Fruit fly (Drosophila melanogaster) whole organism, embryonic: ENCODE data around the gene tra.
A peak's percentile ranks its signal among the peaks of the same experiment; 100 is the strongest.

ENCODE experiments used
- Bgb ChIP-seq: fragments of 200-800 bp; sonication (Bioruptor generic); IDR thresholded peaks from 2 replicates; pipeline ENCODE4 v1.3.6; 2022; ENCODE audit warnings: missing biosample characterization, missing genetic modification characterization; ENCODE audit not compliant: partially characterized antibody
- CG10209 ChIP-seq: fragments of 200-800 bp; sonication (Bioruptor generic); optimal IDR thresholded peaks from 3 replicates; lab custom pipeline; 2017; ENCODE audit warnings: missing biosample characterization, mild to moderate bottlenecking, missing genetic modification characterization, missing genetic modification reagents
- CG12391 ChIP-seq: fragments of 200-800 bp; sonication (Bioruptor generic); optimal IDR thresholded peaks from 3 replicates; lab custom pipeline; 2018; ENCODE audit warnings: missing biosample characterization, mild to moderate bottlenecking, missing genetic modification characterization, moderate library complexity
- CG13624 ChIP-seq: fragments of 200-800 bp; sonication (Bioruptor generic); optimal IDR thresholded peaks from 2 replicates; lab custom pipeline; 2016; ENCODE audit warnings: missing biosample characterization, missing genetic modification characterization
- CG1602 ChIP-seq: fragments of 200-800 bp; sonication (Bioruptor generic); optimal IDR thresholded peaks from 3 replicates; lab custom pipeline; 2016; ENCODE audit warnings: missing biosample characterization, missing genetic modification characterization
- CG16779 ChIP-seq: fragments of 200-800 bp; sonication (Bioruptor generic); IDR thresholded peaks from 2 replicates; pipeline ENCODE4 v1.3.6; 2022; ENCODE audit warnings: missing biosample characterization, missing genetic modification characterization
- CG17612 ChIP-seq: fragments of 200-800 bp; sonication (Bioruptor generic); IDR thresholded peaks from 2 replicates; pipeline ENCODE4 v1.3.6; 2022; ENCODE audit warnings: missing biosample characterization, missing genetic modification characterization
- CG18262 ChIP-seq: fragments of 200-800 bp; optimal IDR thresholded peaks from 3 replicates; lab custom pipeline; 2019; ENCODE audit warnings: missing biosample characterization, mild to moderate bottlenecking, missing genetic modification characterization, moderate library complexity
- CG30403 ChIP-seq: fragments of 200-800 bp; sonication (Bioruptor generic); optimal IDR thresholded peaks from 3 replicates; lab custom pipeline; 2016; ENCODE audit warnings: missing biosample characterization, missing genetic modification characterization
- CG31224 ChIP-seq: fragments of 200-800 bp; sonication (Bioruptor generic); IDR thresholded peaks from 2 replicates; pipeline ENCODE4 v1.3.6; 2022; ENCODE audit warnings: missing biosample characterization, missing genetic modification characterization
- CG32532 ChIP-seq: fragments of 200-800 bp; sonication (Bioruptor generic); IDR thresholded peaks from 2 replicates; pipeline ENCODE4 v1.3.6; 2022; ENCODE audit warnings: missing biosample characterization, missing genetic modification characterization
- CG3726 ChIP-seq: fragments of 200-800 bp; sonication (Bioruptor generic); IDR thresholded peaks from 3 replicates; pipeline ENCODE4, ENCODE4 v1.3.6; 2022; ENCODE audit warnings: missing biosample characterization, missing genetic modification characterization
- CG4328 ChIP-seq: fragments of 200-800 bp; sonication (Bioruptor generic); optimal IDR thresholded peaks from 3 replicates; lab custom pipeline; 2017; ENCODE audit warnings: missing biosample characterization, missing genetic modification reagents, missing genetic modification characterization
- CG7372 ChIP-seq: fragments of 200-800 bp; sonication (Bioruptor generic); IDR thresholded peaks from 2 replicates; pipeline ENCODE4 v1.3.6; 2022; ENCODE audit warnings: missing biosample characterization, missing genetic modification characterization
- CG7963 ChIP-seq: fragments of 200-800 bp; sonication (Bioruptor generic); IDR thresholded peaks from 3 replicates; pipeline ENCODE4 v1.3.6; 2022; ENCODE audit warnings: missing biosample characterization, missing genetic modification characterization; ENCODE audit not compliant: partially characterized antibody
- CG8924 ChIP-seq: fragments of 200-800 bp; optimal IDR thresholded peaks from 3 replicates; lab custom pipeline; 2019; ENCODE audit warnings: missing biosample characterization, mild to moderate bottlenecking, missing genetic modification characterization, moderate library complexity
- CG9876 ChIP-seq: fragments of 200-800 bp; sonication (Bioruptor generic); optimal IDR thresholded peaks from 2 replicates; lab custom pipeline; 2016; ENCODE audit warnings: missing biosample characterization, missing genetic modification characterization
- Chrac-16 ChIP-seq: fragments of 200-800 bp; sonication (Bioruptor generic); optimal IDR thresholded peaks from 3 replicates; lab custom pipeline; 2016; ENCODE audit warnings: missing biosample characterization, missing genetic modification characterization
- D19A ChIP-seq: fragments of 200-800 bp; optimal IDR thresholded peaks from 3 replicates; lab custom pipeline; 2019; ENCODE audit warnings: missing biosample characterization, mild to moderate bottlenecking, missing genetic modification characterization, moderate library complexity
- Elba2 ChIP-seq: fragments of 200-800 bp; sonication (Bioruptor generic); optimal IDR thresholded peaks from 3 replicates; lab custom pipeline; 2016; ENCODE audit warnings: missing biosample characterization, missing genetic modification characterization
- Hr78 ChIP-seq, 2 experiments: fragments of 200-800 bp in 1 of 2; fragments of >200 bp in 1 of 2; sonication (Bioruptor generic) in 1 of 2; optimal IDR thresholded peaks; 2 replicates each; lab custom pipeline; 2017 to 2019; ENCODE audit warnings: missing biosample characterization in 2 of 2, missing genetic modification characterization in 2 of 2, mild to moderate bottlenecking in 1 of 2, moderate library complexity in 1 of 2
- Nf-YA ChIP-seq: fragments of 200-800 bp; sonication (Bioruptor generic); IDR thresholded peaks from 2 replicates; pipeline ENCODE4 v1.3.6; 2022; ENCODE audit warnings: missing biosample characterization, missing genetic modification characterization
- Opbp ChIP-seq: fragments of 200-800 bp; sonication (Bioruptor generic); IDR thresholded peaks from 3 replicates; pipeline ENCODE4 v1.3.6; 2022; ENCODE audit warnings: missing biosample characterization, missing genetic modification characterization; ENCODE audit not compliant: partially characterized antibody
- PHDP ChIP-seq: fragments of 200-800 bp; sonication (Bioruptor generic); optimal IDR thresholded peaks from 3 replicates; lab custom pipeline; 2018; ENCODE audit warnings: missing biosample characterization, mild to moderate bottlenecking, missing genetic modification characterization, moderate library complexity
- Poxn ChIP-seq: fragments of 200-800 bp; sonication (Bioruptor generic); IDR thresholded peaks from 2 replicates; pipeline ENCODE4 v1.3.6; 2022; ENCODE audit warnings: missing biosample characterization, missing genetic modification characterization
- Rx ChIP-seq: fragments of 200-800 bp; sonication (Bioruptor generic); IDR thresholded peaks from 2 replicates; pipeline ENCODE4 v1.3.6; 2022; ENCODE audit warnings: missing biosample characterization, missing genetic modification characterization
- Scr ChIP-seq: fragments of 200-800 bp; sonication (Bioruptor generic); IDR thresholded peaks from 2 replicates; pipeline ENCODE4 v1.3.6; 2022; ENCODE audit warnings: missing biosample characterization, missing genetic modification characterization; ENCODE audit not compliant: partially characterized antibody
- Six4 ChIP-seq: fragments of 200-800 bp; sonication (Bioruptor generic); optimal IDR thresholded peaks from 2 replicates; lab custom pipeline; 2016; ENCODE audit warnings: missing biosample characterization, missing genetic modification characterization
- Trl ChIP-seq, 3 experiments: fragments of >200 bp in 2 of 3; fragments of 200-800 bp in 1 of 3; sonication (Bioruptor generic) in 1 of 3; optimal IDR thresholded peaks; 2 replicates in 1 of 3; 3 replicates in 2 of 3; lab custom pipeline; 2016 to 2017; ENCODE audit warnings: missing biosample characterization in 1 of 3, missing genetic modification characterization in 1 of 3
- crp ChIP-seq, 2 experiments: fragments of 200-800 bp; sonication (Bioruptor generic); optimal IDR thresholded peaks; 2 replicates in 1 of 2; 3 replicates in 1 of 2; lab custom pipeline; 2017; ENCODE audit warnings: missing biosample characterization in 2 of 2, missing genetic modification characterization in 2 of 2, mild to moderate bottlenecking in 1 of 2, moderate library complexity in 1 of 2
- danr ChIP-seq: fragments of 200-800 bp; sonication (Bioruptor generic); IDR thresholded peaks from 2 replicates; pipeline ENCODE4 v1.3.6; 2022; ENCODE audit warnings: missing biosample characterization, missing genetic modification characterization
- ems ChIP-seq: fragments of 200-800 bp; sonication (Bioruptor generic); optimal IDR thresholded peaks from 3 replicates; lab custom pipeline; 2016; ENCODE audit warnings: missing biosample characterization, missing genetic modification characterization
- h ChIP-seq: fragments of >200 bp; optimal IDR thresholded peaks from 2 replicates; lab custom pipeline; 2017
- hth ChIP-seq: fragments of >200 bp; optimal IDR thresholded peaks from 2 replicates; lab custom pipeline; 2017; ENCODE audit warnings: inconsistent platforms
- jing ChIP-seq: fragments of 200-800 bp; sonication (Bioruptor generic); optimal IDR thresholded peaks from 2 replicates; lab custom pipeline; 2018; ENCODE audit warnings: missing biosample characterization, mild to moderate bottlenecking, missing genetic modification characterization
- kah ChIP-seq: fragments of 200-800 bp; sonication (Bioruptor generic); optimal IDR thresholded peaks from 2 replicates; lab custom pipeline; 2018; ENCODE audit warnings: missing biosample characterization, mild to moderate bottlenecking, missing genetic modification characterization
- nerfin-2 ChIP-seq: fragments of 200-800 bp; sonication (Bioruptor generic); IDR thresholded peaks from 2 replicates; pipeline ENCODE4 v1.3.6; 2022; ENCODE audit warnings: missing biosample characterization, missing genetic modification characterization; ENCODE audit not compliant: partially characterized antibody
- pnt ChIP-seq: fragments of 200-800 bp; sonication (Bioruptor generic); optimal IDR thresholded peaks from 3 replicates; lab custom pipeline; 2016; ENCODE audit warnings: missing biosample characterization, missing genetic modification characterization
- ranshi ChIP-seq: fragments of 200-800 bp; sonication (Bioruptor generic); IDR thresholded peaks from 2 replicates; pipeline ENCODE4 v1.3.6; 2022; ENCODE audit warnings: missing biosample characterization, missing genetic modification characterization
- salm ChIP-seq: fragments of 200-800 bp; sonication (Bioruptor generic); optimal IDR thresholded peaks from 2 replicates; lab custom pipeline; 2018; ENCODE audit warnings: missing biosample characterization, mild to moderate bottlenecking, missing genetic modification characterization
- sens ChIP-seq: fragments of 200-800 bp; sonication (Bioruptor generic); peaks from one replicate; lab custom pipeline; 2016; ENCODE audit warnings: missing biosample characterization, missing genetic modification characterization
- sna ChIP-seq: fragments of 200-800 bp; sonication (Bioruptor generic); IDR thresholded peaks from 2 replicates; pipeline ENCODE4 v1.3.6; 2022; ENCODE audit warnings: missing biosample characterization, missing genetic modification characterization; ENCODE audit not compliant: partially characterized antibody
- sqz ChIP-seq: fragments of 200-800 bp; sonication (Bioruptor generic); optimal IDR thresholded peaks from 3 replicates; lab custom pipeline; 2018; ENCODE audit warnings: missing biosample characterization, mild to moderate bottlenecking, missing genetic modification characterization
- sug ChIP-seq: fragments of 200-800 bp; optimal IDR thresholded peaks from 2 replicates; lab custom pipeline; 2019; ENCODE audit warnings: missing biosample characterization, mild to moderate bottlenecking, missing genetic modification characterization, moderate library complexity
- trem ChIP-seq: fragments of 200-800 bp; optimal IDR thresholded peaks from 3 replicates; lab custom pipeline; 2019; ENCODE audit warnings: missing biosample characterization, mild to moderate bottlenecking, missing genetic modification characterization, moderate library complexity
- ttk ChIP-seq: fragments of 200-800 bp; sonication (Bioruptor generic); IDR thresholded peaks from 2 replicates; pipeline ENCODE4 v2.1.2; 2022; ENCODE audit warnings: missing biosample characterization, missing genetic modification characterization
- tx ChIP-seq: fragments of 200-800 bp; sonication (Bioruptor generic); optimal IDR thresholded peaks from 2 replicates; lab custom pipeline; 2016; ENCODE audit warnings: missing biosample characterization, missing genetic modification characterization
- usp ChIP-seq: fragments of >200 bp; optimal IDR thresholded peaks from 2 replicates; lab custom pipeline; 2017; ENCODE audit warnings: missing biosample characterization, missing genetic modification characterization
- z ChIP-seq: fragments of 200-800 bp; sonication (Bioruptor generic); IDR thresholded peaks from 3 replicates; pipeline ENCODE4 v1.3.6; 2022; ENCODE audit warnings: missing biosample characterization, missing genetic modification characterization
- zf30C ChIP-seq: fragments of 200-800 bp; sonication (Bioruptor generic); optimal IDR thresholded peaks from 3 replicates; lab custom pipeline; 2018; ENCODE audit warnings: missing biosample characterization, mild to moderate bottlenecking, missing genetic modification characterization

Gene tra

dm6 chr3L:16587994-16588622, 2.7 kb downstream of the tra start (continued):
- peak; percentile 56 for TF ChIP-seq Chrac-16 (GFP tag; lab: Kevin White, UChicago)
- TF ChIP-seq h = no peak
- no peak for TF ChIP-seq jing (GFP tag; lab: Kevin White, UChicago)
- 0 out of 2 replicates have a peak, but pooled peaks have one; percentile 10 for TF ChIP-seq ttk
- TF ChIP-seq danr = no peak
- TF ChIP-seq CG10209 = peak; percentile 13
- no peak for TF ChIP-seq sqz (GFP tag; lab: Kevin White, UChicago)
- TF ChIP-seq salm (tag; lab: Kevin White, UChicago) = no peak
- peak; percentile 42 for TF ChIP-seq CG4328 (GFP tag; lab: Kevin White, UChicago)
- no peak for TF ChIP-seq Hr78 (GFP tag; optimal IDR thresholded peaks at IDR 0.05; lab: Kevin White, UChicago)
- TF ChIP-seq CG18262 = peak; percentile 62
- TF ChIP-seq Rx (GFP tag; lab: Robert Waterston, UW) = no peak
- peak; percentile 63 for TF ChIP-seq PHDP (tag; lab: Kevin White, UChicago)
- peak; percentile 96 for TF ChIP-seq sens (GFP tag; lab: Kevin White, UChicago)
- no peak for TF ChIP-seq Nf-YA
- TF ChIP-seq kah = no peak
- peak; percentile 69 for TF ChIP-seq ems
- peak; percentile 90 for TF ChIP-seq Bgb (GFP tag; lab: Robert Waterston, UW)
- TF ChIP-seq CG12391 (tag; lab: Kevin White, UChicago) = peak; percentile 73
- TF ChIP-seq Poxn = peak; percentile 32; the same call in 1 of the 2 replicates
- peak; percentile 54 for TF ChIP-seq Elba2 (GFP tag; lab: Kevin White, UChicago)
- peak; percentile 12 for TF ChIP-seq Six4
- TF ChIP-seq CG7963 (GFP tag; lab: Robert Waterston, UW) = peak; percentile 79; the same call in 2 of the 3 replicates
- no peak for TF ChIP-seq z
- peak; percentile 86 for TF ChIP-seq nerfin-2 (GFP tag; lab: Robert Waterston, UW)
- peak; percentile 36 for TF ChIP-seq CG1602 (GFP tag; lab: Kevin White, UChicago)
- TF ChIP-seq CG7372 (GFP tag; lab: Robert Waterston, UW) = 0 out of 2 replicates have a peak, but pooled peaks have one; percentile 31
- TF ChIP-seq CG32532 (GFP tag; lab: Robert Waterston, UW) = peak; percentile 80
- no peak for TF ChIP-seq Trl (optimal IDR thresholded peaks at IDR 0.05; lab: Kevin White, UChicago)
- peak; percentile 42 for TF ChIP-seq Trl (GFP tag; optimal IDR thresholded peaks at IDR 0.05; lab: Kevin White, UChicago)
- no peak for TF ChIP-seq CG16779 (GFP tag; lab: Robert Waterston, UW)
- peak; percentile 41 for TF ChIP-seq tx (GFP tag; lab: Kevin White, UChicago)
- peak; percentile 85 for TF ChIP-seq Opbp (GFP tag; lab: Robert Waterston, UW)
- peak; percentile 68 for TF ChIP-seq ranshi
- peak; percentile 72 for TF ChIP-seq CG8924 (tag; lab: Kevin White, UChicago)
- TF ChIP-seq CG13624 (GFP tag; lab: Kevin White, UChicago) = peak; percentile 67
- no peak for TF ChIP-seq usp (GFP tag; lab: Kevin White, UChicago)
- TF ChIP-seq pnt = peak; percentile 53
- TF ChIP-seq sug (tag; lab: Kevin White, UChicago) = peak; percentile 84
- no peak for TF ChIP-seq D19A
- peak in 1 of 2 experiments; percentile 57 for TF ChIP-seq crp (GFP tag; optimal IDR thresholded peaks at IDR 0.05; lab: Kevin White, UChicago)
- peak; percentile 11; the same call in 1 of the 3 replicates for TF ChIP-seq CG3726 (GFP tag; lab: Robert Waterston, UW)
- no peak for TF ChIP-seq zf30C
- TF ChIP-seq CG30403 (GFP tag; lab: Kevin White, UChicago) = peak; percentile 68
- peak; percentile 97 for TF ChIP-seq Scr (GFP tag; lab: Robert Waterston, UW)
- peak; percentile 72 for TF ChIP-seq trem (tag; lab: Kevin White, UChicago)
- TF ChIP-seq hth = no peak
- TF ChIP-seq CG17612 (GFP tag; lab: Robert Waterston, UW) = no peak
- TF ChIP-seq CG9876 = peak; percentile 32
- peak; percentile 96 for TF ChIP-seq sna
- TF ChIP-seq CG31224 = peak; percentile 54
